Fruit fly (Drosophila melanogaster) whole organism, pupa: ENCODE data around the gene Dcr-1.

Experiments
- CG12605 ChIP-seq: fragments of 200-800 bp; sonication (Bioruptor generic); IDR thresholded peaks from 2 replicates; pipeline ENCODE4 v1.3.6; 2022; ENCODE audit warnings: missing biosample characterization, missing genetic modification characterization
- CG4496 ChIP-seq: fragments of 200-800 bp; sonication (Bioruptor generic); IDR thresholded peaks from 3 replicates; pipeline ENCODE4 v1.3.6; 2022; ENCODE audit warnings: missing biosample characterization, missing genetic modification characterization
- CG8159 ChIP-seq: fragments of 200-800 bp; sonication (Bioruptor generic); optimal IDR thresholded peaks from 3 replicates; lab custom pipeline; 2018; ENCODE audit warnings: missing biosample characterization, mild to moderate bottlenecking, missing genetic modification characterization, moderate library complexity
- CG8301 ChIP-seq: fragments of 200-800 bp; sonication (Bioruptor generic); optimal IDR thresholded peaks from 2 replicates; lab custom pipeline; 2018; ENCODE audit warnings: missing biosample characterization, mild to moderate bottlenecking, missing genetic modification characterization
- EcR ChIP-seq: fragments of 200-800 bp; sonication (Bioruptor generic); optimal IDR thresholded peaks from 3 replicates; lab custom pipeline; 2019; ENCODE audit warnings: missing biosample characterization, missing genetic modification characterization, mild to moderate bottlenecking, moderate library complexity, missing genetic modification reagents
- Pif1B ChIP-seq: fragments of 200-800 bp; sonication (Bioruptor generic); optimal IDR thresholded peaks from 3 replicates; lab custom pipeline; 2016; ENCODE audit warnings: missing biosample characterization, missing genetic modification characterization
- Snoo ChIP-seq: fragments of 200-800 bp; sonication (Bioruptor generic); optimal IDR thresholded peaks from 3 replicates; lab custom pipeline; 2017; ENCODE audit warnings: missing biosample characterization, mild to moderate bottlenecking, missing genetic modification characterization, inconsistent platforms

DNA sequence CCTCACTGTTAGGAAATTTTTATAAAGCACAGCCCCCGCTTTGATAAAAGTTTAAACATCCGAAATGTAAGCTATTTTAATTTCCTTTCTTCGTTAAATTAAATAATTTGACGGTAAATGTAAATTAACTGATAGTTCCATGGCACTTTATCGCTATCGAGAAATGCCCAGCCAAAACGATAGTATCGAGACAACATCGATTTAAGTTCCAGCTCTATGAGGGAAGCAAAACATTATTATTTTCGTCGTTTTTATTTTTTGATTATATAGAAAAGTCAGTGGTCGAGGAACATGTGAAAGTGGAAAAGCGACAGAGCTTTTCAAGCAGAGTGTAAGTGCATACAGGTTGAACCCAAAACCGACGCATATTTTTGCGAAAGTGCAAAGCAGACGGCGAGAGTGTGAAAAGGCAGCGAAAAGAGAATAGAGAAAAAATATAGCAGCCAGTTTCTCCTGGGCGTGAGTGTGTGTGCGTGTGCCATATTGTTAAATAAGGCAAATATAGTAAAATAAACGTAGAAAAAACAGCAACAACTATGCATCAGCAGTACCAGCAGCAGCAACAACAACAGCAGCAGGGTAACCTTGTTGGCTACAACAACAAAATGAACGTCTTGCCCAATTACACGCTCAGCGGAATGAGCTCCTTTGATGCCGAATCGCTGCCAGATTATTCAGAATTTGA is 14.0 kb downstream of the Dcr-1 start, which contains the start of gene CG45049:
- TF ChIP-seq Pif1B, result no peak
- no peak for TF ChIP-seq CG12605 (GFP tag; lab: Robert Waterston, UW)
- TF ChIP-seq Snoo (tag; lab: Kevin White, UChicago), result no peak
- TF ChIP-seq CG4496 (GFP tag; lab: Robert Waterston, UW), result no peak
- TF ChIP-seq EcR (GFP tag; lab: Kevin White, UChicago), result no peak
- TF ChIP-seq CG8159 (tag; lab: Kevin White, UChicago), result no peak
- no peak for TF ChIP-seq CG8301
